Fruit fly (Drosophila melanogaster): ENCODE measurements around the gene Wdr24.

The Wdr24 gene

dm6 chr3R:29782367-29782766 lies 37.5 kb upstream of the Wdr24 start (continued):
- TF ChIP-seq ssp (GFP tag; IDR thresholded peaks at IDR 0.05) (no peak), Rfx (GFP tag; IDR thresholded peaks at IDR 0.05) (peak; percentile 19; the same call in 1 of the 2 replicates), Optix (GFP tag; IDR thresholded peaks at IDR 0.05) (no peak), maf-S (GFP tag; optimal IDR thresholded peaks at IDR 0.05) (no peak), CG7271 (tag; optimal IDR thresholded peaks at IDR 0.05) (no peak), bsh (GFP tag; optimal IDR thresholded peaks at IDR 0.05) (peak in 1 of 2 experiments; percentile 26), cas (GFP tag; IDR thresholded peaks at IDR 0.05) (no peak), CG8388 (GFP tag; optimal IDR thresholded peaks at IDR 0.05) (no peak), CG2678 (tag; optimal IDR thresholded peaks at IDR 0.05) (peak; percentile 50), nom (GFP tag; optimal IDR thresholded peaks at IDR 0.05) (peak; percentile 80), dysf (GFP tag; IDR thresholded peaks at IDR 0.05) (no peak), CG12236 (GFP tag; optimal IDR thresholded peaks at IDR 0.05) (no peak), BEAF-32 (GFP tag; optimal IDR thresholded peaks at IDR 0.05) (no peak), CG9609 (GFP tag; optimal IDR thresholded peaks at IDR 0.05) (no peak), ap (GFP tag; IDR thresholded peaks at IDR 0.05) (no peak), org-1 (GFP tag; optimal IDR thresholded peaks at IDR 0.05) (no peak), Dek (tag; optimal IDR thresholded peaks at IDR 0.05) (no peak), CG13624 (GFP tag; optimal IDR thresholded peaks at IDR 0.05) (peak; percentile 76), CG15601 (tag; optimal IDR thresholded peaks at IDR 0.05) (no peak), wdn (GFP tag; IDR thresholded peaks at IDR 0.05) (no peak), dati (GFP tag; IDR thresholded peaks at IDR 0.05) (no peak), CG32772 (GFP tag; IDR thresholded peaks at IDR 0.05) (no peak), Ptx1 (GFP tag; IDR thresholded peaks at IDR 0.05) (no peak), CG13775 (GFP tag; optimal IDR thresholded peaks at IDR 0.05) (no peak), emc (GFP tag; optimal IDR thresholded peaks at IDR 0.05) (no peak), CG6765 (GFP tag; optimal IDR thresholded peaks at IDR 0.05) (peak; percentile 44), CG14965 (GFP tag; optimal IDR thresholded peaks at IDR 0.05; ENCODE audit: borderline replicate concordance) (no peak), tll (GFP tag; optimal IDR thresholded peaks at IDR 0.05) (no peak), CG17385 (GFP tag; optimal IDR thresholded peaks at IDR 0.05) (peak; percentile 39), inv (GFP tag; IDR thresholded peaks at IDR 0.05; ENCODE audit: partially characterized antibody) (peak; percentile 28; the same call in 1 of the 2 replicates), pan (optimal IDR thresholded peaks at IDR 0.05) (no peak), pan (GFP tag; optimal IDR thresholded peaks at IDR 0.05 in 1 of 2, IDR thresholded peaks at IDR 0.05 in 1 of 2) (peak in 1 of 2 experiments; percentile 26), CG10431 (GFP tag; optimal IDR thresholded peaks at IDR 0.05) (no peak), Max (GFP tag; optimal IDR thresholded peaks at IDR 0.05) (no peak), Hr51 (GFP tag; optimal IDR thresholded peaks at IDR 0.05) (no peak), peb (GFP tag; IDR thresholded peaks at IDR 0.05) (no peak), ro (GFP tag; IDR thresholded peaks at IDR 0.05) (no peak), CG3065 (GFP tag; optimal IDR thresholded peaks at IDR 0.05) (no peak), Ravus (GFP tag; IDR thresholded peaks at IDR 0.05) (no peak), bigmax (GFP tag; optimal IDR thresholded peaks at IDR 0.05) (no peak), CG12155 (GFP tag; optimal IDR thresholded peaks at IDR 0.05) (no peak), CG34422 (GFP tag; IDR thresholded peaks at IDR 0.05) (peak; percentile 48; the same call in 1 of the 3 replicates), pnt (GFP tag; optimal IDR thresholded peaks at IDR 0.05) (no peak), lola (GFP tag; optimal IDR thresholded peaks at IDR 0.05) (no peak), chif (GFP tag; optimal IDR thresholded peaks at IDR 0.05) (no peak), tgo (GFP tag; IDR thresholded peaks at IDR 0.05) (no peak), CG13424 (tag; optimal IDR thresholded peaks at IDR 0.05) (no peak), abd-A (tag; optimal IDR thresholded peaks at IDR 0.05) (peak; percentile 69), CG13287 (GFP tag; IDR thresholded peaks at IDR 0.05; ENCODE audit: partially characterized antibody) (peak; percentile 63), sr (GFP tag; IDR thresholded peaks at IDR 0.05) (peak; percentile 44; the same call in 1 of the 3 replicates), ken (GFP tag; IDR thresholded peaks at IDR 0.05) (0 out of 3 replicates have a peak, but pooled peaks have one; percentile 36)
